Fruit fly (Drosophila melanogaster): Measurements from ENCODE around the gene Arts.

Gene Arts

DNA sequence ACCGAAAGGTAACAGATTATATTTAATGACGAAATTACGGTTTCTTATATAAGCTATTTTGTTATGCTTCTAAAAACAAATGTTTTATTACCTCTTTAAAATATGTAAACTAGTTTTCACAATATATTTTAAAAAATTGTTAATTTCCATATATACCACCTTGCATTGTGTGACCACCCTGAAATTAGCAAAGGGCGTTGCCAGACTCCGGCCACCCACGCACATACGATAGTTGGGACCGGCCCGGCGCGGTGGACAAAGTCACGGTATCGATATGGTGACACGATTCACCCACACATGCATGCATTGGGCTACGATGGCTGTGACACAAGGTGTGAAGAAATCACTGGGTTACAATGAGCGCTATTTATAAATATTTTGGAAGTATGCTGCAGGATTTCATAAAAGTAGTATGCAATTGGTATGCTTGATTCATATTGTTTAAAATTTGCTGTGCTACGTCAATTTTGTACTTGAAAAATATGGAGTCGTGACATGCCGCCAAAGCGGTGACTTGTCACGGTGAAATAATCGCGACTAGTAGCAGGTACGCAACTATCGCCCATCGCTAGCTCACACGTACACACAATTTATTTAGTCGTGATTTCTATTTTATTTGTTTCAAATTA is 14.5 kb upstream of the Arts start (continued):
- TF ChIP-seq CG4730 (GFP tag; IDR thresholded peaks at IDR 0.05) (peak; percentile 42; the same call in 1 of the 2 replicates), CG17385 (GFP tag; optimal IDR thresholded peaks at IDR 0.05) (peak; percentile 24), CG34422 (GFP tag; IDR thresholded peaks at IDR 0.05) (peak; percentile 77), Pdp1 (GFP tag; optimal IDR thresholded peaks at IDR 0.05) (peak; percentile 57 to 58), fd3F (GFP tag; optimal IDR thresholded peaks at IDR 0.05) (peak; percentile 21), Hr78 (GFP tag; optimal IDR thresholded peaks at IDR 0.05) (no peak), tap (tag; optimal IDR thresholded peaks at IDR 0.05) (peak; percentile 38), Abd-B (GFP tag; optimal IDR thresholded peaks at IDR 0.05) (peak; percentile 73), Dref (GFP tag; IDR thresholded peaks at IDR 0.05) (peak; percentile 52), amos (GFP tag; IDR thresholded peaks at IDR 0.05; ENCODE audit: partially characterized antibody) (peak; percentile 92), CG16815 (GFP tag; optimal IDR thresholded peaks at IDR 0.05) (peak; percentile 30), zf30C (GFP tag; optimal IDR thresholded peaks at IDR 0.05) (no peak), Bgb (GFP tag; IDR thresholded peaks at IDR 0.05; ENCODE audit: partially characterized antibody) (peak; percentile 90), CG4282 (GFP tag; optimal IDR thresholded peaks at IDR 0.05) (peak; percentile 6), Fer3 (tag; optimal IDR thresholded peaks at IDR 0.05) (peak; percentile 62), Doc2 (GFP tag; IDR thresholded peaks at IDR 0.05) (no peak), CG6791 (GFP tag; IDR thresholded peaks at IDR 0.05; ENCODE audit: partially characterized antibody) (peak; percentile 85), B-H1 (GFP tag; IDR thresholded peaks at IDR 0.05) (peak; percentile 57), CG6765 (GFP tag; optimal IDR thresholded peaks at IDR 0.05) (no peak), CG32532 (GFP tag; IDR thresholded peaks at IDR 0.05) (peak; percentile 80), sr (GFP tag; IDR thresholded peaks at IDR 0.05) (peak; percentile 98), CG14860 (GFP tag; IDR thresholded peaks at IDR 0.05; ENCODE audit: partially characterized antibody) (peak; percentile 91), abd-A (tag; optimal IDR thresholded peaks at IDR 0.05) (no peak), CG11085 (GFP tag; IDR thresholded peaks at IDR 0.05) (peak; percentile 33; the same call in 1 of the 2 replicates), CG7786 (GFP tag; optimal IDR thresholded peaks at IDR 0.05) (peak; percentile 67), kay (GFP tag; optimal IDR thresholded peaks at IDR 0.05) (peak; percentile 47), CHES-1-like (GFP tag; optimal IDR thresholded peaks at IDR 0.05) (peak; percentile 78), gcm2 (GFP tag; optimal IDR thresholded peaks at IDR 0.05) (no peak), Ada2b (GFP tag; IDR thresholded peaks at IDR 0.05) (peak; percentile 51), tna (GFP tag; IDR thresholded peaks at IDR 0.05; ENCODE audit: partially characterized antibody) (no peak; the same call in none of the 2 replicates), danr (GFP tag; IDR thresholded peaks at IDR 0.05) (no peak), CG2129 (GFP tag; IDR thresholded peaks at IDR 0.05; ENCODE audit: partially characterized antibody) (peak; percentile 90), Awh (GFP tag; IDR thresholded peaks at IDR 0.05) (peak; percentile 22; the same call in 1 of the 2 replicates), sisA (GFP tag; IDR thresholded peaks at IDR 0.05) (peak; percentile 47), vvl (GFP tag; IDR thresholded peaks at IDR 0.05) (peak; percentile 79), Ets65A (GFP tag) (peak; percentile 97), CG14441 (GFP tag; IDR thresholded peaks at IDR 0.05) (peak; percentile 36; the same call in 1 of the 2 replicates), Hr51 (GFP tag; optimal IDR thresholded peaks at IDR 0.05) (peak; percentile 55 to 63), trem (tag; optimal IDR thresholded peaks at IDR 0.05) (peak; percentile 72), ase (GFP tag; IDR thresholded peaks at IDR 0.05) (0 out of 3 replicates have a peak, but pooled peaks have one; percentile 51), Bteb2 (GFP tag; optimal IDR thresholded peaks at IDR 0.05) (peak; percentile 38), CG7372 (GFP tag; IDR thresholded peaks at IDR 0.05) (0 out of 2 replicates have a peak, but pooled peaks have one; percentile 31), stc (GFP tag; IDR thresholded peaks at IDR 0.05) (peak; percentile 69; the same call in 1 of the 2 replicates), mirr (GFP tag; optimal IDR thresholded peaks at IDR 0.05) (peak; percentile 15), pnt (GFP tag; optimal IDR thresholded peaks at IDR 0.05) (peak; percentile 53), prd (optimal IDR thresholded peaks at IDR 0.05) (no peak), prd (GFP tag; IDR thresholded peaks at IDR 0.05) (peak; percentile 52; the same call in 2 of the 3 replicates), CG30403 (GFP tag; optimal IDR thresholded peaks at IDR 0.05) (peak; percentile 68), Sin3A (optimal IDR thresholded peaks at IDR 0.05) (peak; percentile 100), MBD-R2 (GFP tag; IDR thresholded peaks at IDR 0.05) (peak; percentile 66)

All from whole organism, embryonic.